Worm (Caenorhabditis elegans) whole organism, late embryonic: ENCODE results near the gene Y82E9BR.5.

Experiments used
- ama-1 ChIP-seq: fragments of 150-350 bp; optimal IDR thresholded peaks from 2 replicates; lab custom pipeline; 2014
- pag-3 ChIP-seq: sonication (generic microtip); optimal IDR thresholded peaks from 2 replicates; lab custom pipeline; 2016; ENCODE audit warnings: missing compliant biosample characterization, missing genetic modification characterization, borderline replicate concordance
- tbx-2 ChIP-seq: sonication (generic microtip); optimal IDR thresholded peaks from 2 replicates; lab custom pipeline; 2016; ENCODE audit warnings: missing genetic modification characterization, missing compliant biosample characterization
- unc-86 ChIP-seq: sonication (generic microtip); optimal IDR thresholded peaks from 2 replicates; lab custom pipeline; 2016; ENCODE audit warnings: missing genetic modification characterization, missing compliant biosample characterization

- TF ChIP-seq tbx-2 (no peak), unc-86 (no peak), pag-3 (tag; lab: Kevin White, UChicago) (no peak), ama-1 (lab: Kevin White, UChicago) (no peak)
Measured at ce11 chrIII:1384092-1384491, at the start of gene Y82E9BR.5, which contains the start of gene fbxa-138.
